Worm (Caenorhabditis elegans) whole organism, L1 larva: ENCODE data around the gene sru-29.

Experiments used
- nhr-28 ChIP-seq: fragments of 150-350 bp; optimal IDR thresholded peaks from 2 replicates; lab custom pipeline; 2014; ENCODE audit warnings: missing biosample characterization, missing genetic modification characterization
- snpc-4 ChIP-seq: fragments of 150-350 bp; optimal IDR thresholded peaks from 2 replicates; lab custom pipeline; 2014; ENCODE audit warnings: missing biosample characterization, missing genetic modification characterization
- sox-4 ChIP-seq: sonication (generic microtip); optimal IDR thresholded peaks from 2 replicates; lab custom pipeline; 2016; ENCODE audit warnings: missing genetic modification characterization, missing compliant biosample characterization

DNA sequence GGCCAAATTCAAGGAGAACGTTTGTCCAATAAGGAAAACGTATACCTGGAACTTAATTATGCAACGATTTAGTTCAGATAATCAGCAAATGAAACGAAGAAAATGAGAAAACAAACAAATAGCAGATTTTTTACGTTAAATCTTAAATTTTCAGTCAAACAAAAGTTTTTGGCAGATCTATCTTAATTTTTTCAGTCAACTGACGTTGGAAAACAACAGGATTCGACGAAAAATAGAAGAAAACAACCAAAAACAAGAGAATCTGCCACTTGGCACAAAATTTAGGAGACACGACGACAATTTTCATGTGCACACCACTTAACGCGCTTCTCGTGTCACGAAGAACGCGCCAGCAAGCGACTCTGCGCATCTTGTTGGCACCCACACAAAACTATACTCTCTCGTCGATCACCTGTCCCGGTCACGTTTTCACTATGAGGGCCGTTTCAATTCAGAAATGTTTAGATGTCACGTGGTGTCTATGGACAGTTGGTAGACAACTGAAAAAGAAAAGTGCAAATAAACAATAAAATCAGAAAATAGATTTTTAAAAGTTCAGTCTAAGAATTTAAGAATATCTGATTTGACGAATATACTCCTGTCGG is 21.5 kb upstream of the sru-29 start, which contains the start of gene ztf-7:
- peak; percentile 86 for TF ChIP-seq sox-4
- no peak for TF ChIP-seq nhr-28
- TF ChIP-seq snpc-4 (tag; lab: Kevin White, UChicago): peak; percentile 95
